Fruit fly (Drosophila melanogaster): ENCODE results near the gene PolA2.

The PolA2 gene

DNA sequence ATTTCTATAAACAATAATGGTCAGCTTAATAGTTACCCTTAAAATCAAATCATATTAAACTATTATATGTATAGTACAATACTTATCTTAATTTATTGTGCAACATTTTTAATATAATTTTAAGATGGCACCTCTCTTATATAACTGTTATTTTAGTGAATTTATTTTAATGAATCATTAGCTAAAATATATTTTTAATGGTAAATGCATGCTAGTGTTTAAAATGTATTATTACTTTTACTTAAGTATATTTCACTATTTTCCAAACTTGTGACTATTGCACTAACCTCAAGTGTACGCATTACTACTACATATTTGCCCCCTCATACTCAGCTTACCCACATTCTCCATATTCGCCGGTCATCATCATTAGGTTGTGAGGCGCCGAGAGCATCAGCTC lies 7.3 kb downstream of the PolA2 start (continued):
- no peak for TF ChIP-seq Dip3 (GFP tag; optimal IDR thresholded peaks at IDR 0.05)
- TF ChIP-seq pho (GFP tag; optimal IDR thresholded peaks at IDR 0.05): no peak
- TF ChIP-seq CG9437 (GFP tag; optimal IDR thresholded peaks at IDR 0.05): peak; percentile 82
- TF ChIP-seq CG7556 (GFP tag; optimal IDR thresholded peaks at IDR 0.05): peak; percentile 86
- TF ChIP-seq bsh (GFP tag; optimal IDR thresholded peaks at IDR 0.05): peak; percentile 25 to 87
- peak; percentile 27 for TF ChIP-seq CG10431 (GFP tag; optimal IDR thresholded peaks at IDR 0.05)
- peak; percentile 90 for TF ChIP-seq CG13296 (GFP tag; optimal IDR thresholded peaks at IDR 0.05)
- TF ChIP-seq GATAe (GFP tag; conservative IDR thresholded peaks at IDR 0.05): no peak
- TF ChIP-seq Sox100B (GFP tag; optimal IDR thresholded peaks at IDR 0.05): peak; percentile 90
- no peak for TF ChIP-seq fu2 (GFP tag; optimal IDR thresholded peaks at IDR 0.05)
- no peak for TF ChIP-seq CG4282 (GFP tag; optimal IDR thresholded peaks at IDR 0.05)
- no peak for TF ChIP-seq vfl (GFP tag; optimal IDR thresholded peaks at IDR 0.05)
- TF ChIP-seq zfh1 (GFP tag; IDR thresholded peaks at IDR 0.05): peak; percentile 46; the same call in 1 of the 3 replicates
- no peak for TF ChIP-seq Hr39 (optimal IDR thresholded peaks at IDR 0.05)
- TF ChIP-seq CG18619 (GFP tag; optimal IDR thresholded peaks at IDR 0.05): peak; percentile 66
- TF ChIP-seq CG10366 (GFP tag; IDR thresholded peaks at IDR 0.05): 0 out of 2 replicates have a peak, but pooled peaks have one; percentile 12
- peak; percentile 68 for TF ChIP-seq CrebB (tag; optimal IDR thresholded peaks at IDR 0.05)
- TF ChIP-seq MBD-R2 (GFP tag; IDR thresholded peaks at IDR 0.05): no peak; the same call in 1 of the 2 replicates
- no peak for TF ChIP-seq CG11085 (GFP tag; IDR thresholded peaks at IDR 0.05)
- no peak for TF ChIP-seq ken (GFP tag; IDR thresholded peaks at IDR 0.05)
- no peak for TF ChIP-seq NC2β (GFP tag; optimal IDR thresholded peaks at IDR 0.05)
- TF ChIP-seq fd3F (GFP tag; optimal IDR thresholded peaks at IDR 0.05): peak; percentile 64
- peak; percentile 89 for TF ChIP-seq phol (tag; optimal IDR thresholded peaks at IDR 0.05)
- peak; percentile 57; the same call in 1 of the 2 replicates for TF ChIP-seq E2f1 (GFP tag; IDR thresholded peaks at IDR 0.05)
- peak; percentile 87 for TF ChIP-seq CG12659 (GFP tag; optimal IDR thresholded peaks at IDR 0.05)
- TF ChIP-seq BEAF-32 (GFP tag; optimal IDR thresholded peaks at IDR 0.05): no peak
- TF ChIP-seq ftz-f1 (GFP tag; optimal IDR thresholded peaks at IDR 0.05): no peak
- no peak for TF ChIP-seq CG17186 (GFP tag; optimal IDR thresholded peaks at IDR 0.05)
- peak; percentile 75 for TF ChIP-seq CG1233 (GFP tag; optimal IDR thresholded peaks at IDR 0.05)
- TF ChIP-seq CG9215 (GFP tag; IDR thresholded peaks at IDR 0.05): 0 out of 2 replicates have a peak, but pooled peaks have one; percentile 19
- no peak for TF ChIP-seq CG3163 (GFP tag; optimal IDR thresholded peaks at IDR 0.05)
- no peak for TF ChIP-seq CG11247 (GFP tag; IDR thresholded peaks at IDR 0.05)
- no peak for TF ChIP-seq Sry-δ (GFP tag; optimal IDR thresholded peaks at IDR 0.05)
- TF ChIP-seq CG31388 (GFP tag; optimal IDR thresholded peaks at IDR 0.05): no peak
- no peak for TF ChIP-seq B-H1 (GFP tag; IDR thresholded peaks at IDR 0.05)
- peak; percentile 89 for TF ChIP-seq D19A (tag; optimal IDR thresholded peaks at IDR 0.05)
- peak; percentile 46 for TF ChIP-seq B-H2 (GFP tag; optimal IDR thresholded peaks at IDR 0.05)
- no peak for TF ChIP-seq CG14441 (GFP tag; IDR thresholded peaks at IDR 0.05)
- no peak for TF ChIP-seq dimm (GFP tag; IDR thresholded peaks at IDR 0.05)
- no peak for TF ChIP-seq gfzf (GFP tag; optimal IDR thresholded peaks at IDR 0.05)
- no peak for TF ChIP-seq cas (GFP tag; IDR thresholded peaks at IDR 0.05)
- TF ChIP-seq pfk (GFP tag; optimal IDR thresholded peaks at IDR 0.05): no peak
- TF ChIP-seq Ada2b (GFP tag; IDR thresholded peaks at IDR 0.05): no peak
- peak; percentile 91 for TF ChIP-seq CG15269 (tag; optimal IDR thresholded peaks at IDR 0.05)
- TF ChIP-seq CG7839 (tag; optimal IDR thresholded peaks at IDR 0.05): peak; percentile 92
- TF ChIP-seq CG9797 (GFP tag; optimal IDR thresholded peaks at IDR 0.05): no peak
- peak; percentile 79 for TF ChIP-seq CG6689 (GFP tag; IDR thresholded peaks at IDR 0.05)
- TF ChIP-seq CG4404 (GFP tag; IDR thresholded peaks at IDR 0.05): no peak
- no peak for TF ChIP-seq zen2 (GFP tag; IDR thresholded peaks at IDR 0.05; ENCODE audit: partially characterized antibody)
- no peak for TF ChIP-seq CG8944 (GFP tag; optimal IDR thresholded peaks at IDR 0.05)
- TF ChIP-seq CG4707 (GFP tag; optimal IDR thresholded peaks at IDR 0.05): peak; percentile 1
- no peak for TF ChIP-seq exex (tag; optimal IDR thresholded peaks at IDR 0.05)

Data from whole organism, embryonic.